Fruit fly (Drosophila melanogaster): ENCODE data around the gene RPA2.

The RPA2 gene

dm6 chr2L:20889857-20890606 lies 35.9 kb downstream of the RPA2 start (continued):
- no peak for TF ChIP-seq wor (GFP tag; IDR thresholded peaks at IDR 0.05)
- TF ChIP-seq ken (GFP tag; IDR thresholded peaks at IDR 0.05), result no peak
- no peak for TF ChIP-seq Lhr (GFP tag; optimal IDR thresholded peaks at IDR 0.05)
- no peak for TF ChIP-seq B-H2 (GFP tag; optimal IDR thresholded peaks at IDR 0.05)
- no peak for TF ChIP-seq kay (GFP tag; optimal IDR thresholded peaks at IDR 0.05)
- no peak for TF ChIP-seq CG6765 (GFP tag; optimal IDR thresholded peaks at IDR 0.05)
- peak; percentile 9 for TF ChIP-seq NC2β (GFP tag; optimal IDR thresholded peaks at IDR 0.05)
- no peak for TF ChIP-seq mam (GFP tag; optimal IDR thresholded peaks at IDR 0.05)
- no peak for TF ChIP-seq Dip3 (GFP tag; optimal IDR thresholded peaks at IDR 0.05)
- TF ChIP-seq CG18262 (tag; optimal IDR thresholded peaks at IDR 0.05), result peak; percentile 41
- TF ChIP-seq Elba2 (GFP tag; optimal IDR thresholded peaks at IDR 0.05), result no peak
- peak; percentile 51 for TF ChIP-seq fd96Cb (tag; optimal IDR thresholded peaks at IDR 0.05)
- no peak for TF ChIP-seq BEAF-32 (GFP tag; optimal IDR thresholded peaks at IDR 0.05)
- peak; percentile 26; the same call in 1 of the 2 replicates for TF ChIP-seq Bgb (GFP tag; IDR thresholded peaks at IDR 0.05; ENCODE audit: partially characterized antibody)
- peak; percentile 42 for TF ChIP-seq CG1529 (GFP tag; optimal IDR thresholded peaks at IDR 0.05)
- TF ChIP-seq dmrt99B (tag; optimal IDR thresholded peaks at IDR 0.05), result peak; percentile 65
- TF ChIP-seq dm (GFP tag; optimal IDR thresholded peaks at IDR 0.05), result no peak
- TF ChIP-seq CG32772 (GFP tag; IDR thresholded peaks at IDR 0.05), result no peak
- peak; percentile 39 for TF ChIP-seq Six4 (GFP tag; optimal IDR thresholded peaks at IDR 0.05)
- TF ChIP-seq CG9215 (GFP tag; IDR thresholded peaks at IDR 0.05), result no peak
- TF ChIP-seq en (GFP tag; optimal IDR thresholded peaks at IDR 0.05), result no peak
- peak; percentile 5 for TF ChIP-seq CG8281 (tag; optimal IDR thresholded peaks at IDR 0.05)
- TF ChIP-seq Ssrp (tag; optimal IDR thresholded peaks at IDR 0.05), result peak; percentile 45
- TF ChIP-seq CrebB (tag; optimal IDR thresholded peaks at IDR 0.05), result peak; percentile 39
- 0 out of 2 replicates have a peak, but pooled peaks have one; percentile 8 for TF ChIP-seq Rx (GFP tag; IDR thresholded peaks at IDR 0.05)
- no peak for TF ChIP-seq CG4617 (GFP tag; optimal IDR thresholded peaks at IDR 0.05; ENCODE audit: borderline replicate concordance)
- TF ChIP-seq tup (GFP tag; optimal IDR thresholded peaks at IDR 0.05), result no peak
- TF ChIP-seq CG14014 (GFP tag; IDR thresholded peaks at IDR 0.05), result no peak
- no peak for TF ChIP-seq CG9817 (tag; optimal IDR thresholded peaks at IDR 0.05)
- TF ChIP-seq hth (optimal IDR thresholded peaks at IDR 0.05), result no peak
- TF ChIP-seq pum (GFP tag; optimal IDR thresholded peaks at IDR 0.05), result peak; percentile 18
- TF ChIP-seq repo (GFP tag; optimal IDR thresholded peaks at IDR 0.05), result no peak
- peak in 1 of 3 experiments; percentile 17 for TF ChIP-seq Stat92E (GFP tag; optimal IDR thresholded peaks at IDR 0.05)
- peak; percentile 30 for TF ChIP-seq dmrt11E (tag; optimal IDR thresholded peaks at IDR 0.05)
- no peak for TF ChIP-seq GATAe (GFP tag; conservative IDR thresholded peaks at IDR 0.05)
- TF ChIP-seq jing (GFP tag; optimal IDR thresholded peaks at IDR 0.05), result no peak
- peak; percentile 34 for TF ChIP-seq Abd-B (GFP tag; optimal IDR thresholded peaks at IDR 0.05)
- no peak for TF ChIP-seq Adf1 (GFP tag; IDR thresholded peaks at IDR 0.05)
- TF ChIP-seq CTCF (GFP tag; optimal IDR thresholded peaks at IDR 0.05), result no peak
- TF ChIP-seq Hsf (GFP tag; optimal IDR thresholded peaks at IDR 0.05), result peak; percentile 14
- TF ChIP-seq CG5953 (GFP tag; IDR thresholded peaks at IDR 0.05), result no peak
- TF ChIP-seq CG13287 (GFP tag; IDR thresholded peaks at IDR 0.05; ENCODE audit: partially characterized antibody), result no peak; the same call in 1 of the 2 replicates
- no peak for TF ChIP-seq CG10147 (GFP tag; optimal IDR thresholded peaks at IDR 0.05)
- TF ChIP-seq Fer2 (tag; optimal IDR thresholded peaks at IDR 0.05), result no peak
- TF ChIP-seq ind (GFP tag; optimal IDR thresholded peaks at IDR 0.05), result peak; percentile 24
- 0 out of 3 replicates have a peak, but pooled peaks have one; percentile 29 for TF ChIP-seq ase (GFP tag; IDR thresholded peaks at IDR 0.05)
- TF ChIP-seq bcd (GFP tag; optimal IDR thresholded peaks at IDR 0.05), result peak; percentile 43
- TF ChIP-seq Scr (GFP tag; IDR thresholded peaks at IDR 0.05; ENCODE audit: partially characterized antibody), result no peak
- no peak for TF ChIP-seq psq (GFP tag; optimal IDR thresholded peaks at IDR 0.05)
- TF ChIP-seq HmgZ (tag; optimal IDR thresholded peaks at IDR 0.05), result no peak
